Fruit fly (Drosophila melanogaster): ENCODE data around the gene CG17104.

DNA sequence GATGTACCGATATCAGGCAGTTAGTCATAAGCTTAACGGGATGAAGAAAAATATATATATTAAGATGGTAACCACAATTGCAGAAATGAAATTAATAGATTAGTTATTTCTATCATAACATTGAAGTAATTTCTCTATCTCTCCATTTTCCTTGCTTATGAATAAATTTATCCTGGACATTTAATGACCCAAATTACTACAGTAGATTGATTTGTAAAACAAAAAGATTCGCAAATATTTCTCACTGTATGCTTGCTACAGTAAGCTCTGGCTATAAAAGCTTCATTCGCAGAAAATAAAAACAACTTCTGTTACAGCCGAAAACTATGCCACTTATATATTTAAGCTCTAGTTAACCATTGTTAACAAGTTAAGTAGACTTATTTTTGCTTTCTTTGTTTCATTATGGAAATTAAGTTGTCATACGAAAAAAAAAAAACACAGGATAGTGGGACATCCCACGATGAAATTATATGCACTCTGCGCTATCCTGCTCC is 3.6 kb downstream of the CG17104 start, which contains the start of gene CG17105:
- TF ChIP-seq CTCF (optimal IDR thresholded peaks at IDR 0.05) (no peak), CG8478 (optimal IDR thresholded peaks at IDR 0.05) (no peak)

All from S2 (cell line).